Worm (Caenorhabditis elegans) whole organism, mixed stage, embryonic: ENCODE data around the gene W05E10.1.
A peak's percentile ranks its signal among the peaks of the same experiment; 100 is the strongest.

Experiments used
- M03D4.4 ChIP-seq: sonication (generic microtip); optimal IDR thresholded peaks from 2 replicates; lab custom pipeline; 2017; ENCODE audit warnings: mild to moderate bottlenecking, missing genetic modification characterization, missing compliant biosample characterization
- blmp-1 ChIP-seq: fragments of 150-350 bp; optimal IDR thresholded peaks from 2 replicates; lab custom pipeline; 2014; ENCODE audit warnings: missing biosample characterization, missing genetic modification characterization
- ceh-39 ChIP-seq: fragments of 150-350 bp; optimal IDR thresholded peaks from 2 replicates; lab custom pipeline; 2014; ENCODE audit warnings: missing biosample characterization, missing genetic modification characterization
- ceh-43 ChIP-seq: fragments of 200-800 bp; sonication (Bioruptor generic); optimal IDR thresholded peaks from 2 replicates; lab custom pipeline; 2018; ENCODE audit warnings: mild to moderate bottlenecking, missing genetic modification characterization, moderate library complexity, missing compliant biosample characterization
- ceh-83 ChIP-seq: fragments of 200-800 bp; sonication (Bioruptor generic); optimal IDR thresholded peaks from 2 replicates; lab custom pipeline; 2018; ENCODE audit warnings: mild to moderate bottlenecking, missing genetic modification characterization, missing compliant biosample characterization
- ces-1 ChIP-seq: fragments of 150-350 bp; optimal IDR thresholded peaks from 2 replicates; lab custom pipeline; 2014; ENCODE audit warnings: missing biosample characterization, missing genetic modification reagents, missing genetic modification characterization
- cnd-1 ChIP-seq: fragments of 200-800 bp; sonication (Bioruptor generic); optimal IDR thresholded peaks from 2 replicates; lab custom pipeline; 2018; ENCODE audit warnings: mild to moderate bottlenecking, missing genetic modification characterization, missing compliant biosample characterization
- elt-1 ChIP-seq: sonication (generic microtip); optimal IDR thresholded peaks from 2 replicates; lab custom pipeline; 2017; ENCODE audit warnings: missing genetic modification characterization, mild to moderate bottlenecking, missing compliant biosample characterization, antibody characterized with exemption, moderate library complexity, borderline replicate concordance; ENCODE audit not compliant: insufficient read depth
- elt-3 ChIP-seq: fragments of 150-350 bp; optimal IDR thresholded peaks from 2 replicates; lab custom pipeline; 2014; ENCODE audit warnings: missing biosample characterization, missing genetic modification characterization
- flh-1 ChIP-seq: fragments of 200-800 bp; sonication (Bioruptor generic); optimal IDR thresholded peaks from 2 replicates; lab custom pipeline; 2018; ENCODE audit warnings: mild to moderate bottlenecking, missing genetic modification characterization, moderate library complexity, missing compliant biosample characterization
- hlh-1 ChIP-seq: fragments of 150-350 bp; optimal IDR thresholded peaks from 2 replicates; lab custom pipeline; 2014; ENCODE audit warnings: missing biosample characterization, missing genetic modification reagents, missing genetic modification characterization
- lin-13 ChIP-seq: fragments of 150-350 bp; optimal IDR thresholded peaks from 2 replicates; lab custom pipeline; 2014; ENCODE audit warnings: missing biosample characterization, missing genetic modification characterization
- lin-32 ChIP-seq: fragments of 200-800 bp; sonication (Bioruptor generic); optimal IDR thresholded peaks from 2 replicates; lab custom pipeline; 2018; ENCODE audit warnings: mild to moderate bottlenecking, missing genetic modification characterization, missing compliant biosample characterization
- lsy-2 ChIP-seq: fragments of 150-350 bp; optimal IDR thresholded peaks from 2 replicates; lab custom pipeline; 2014; ENCODE audit warnings: missing biosample characterization, missing genetic modification characterization
- mab-5 ChIP-seq: fragments of 150-350 bp; optimal IDR thresholded peaks from 2 replicates; lab custom pipeline; 2014; ENCODE audit warnings: missing biosample characterization, missing genetic modification characterization
- mep-1 ChIP-seq: fragments of 150-350 bp; optimal IDR thresholded peaks from 2 replicates; lab custom pipeline; 2017; ENCODE audit warnings: missing biosample characterization, missing genetic modification reagents, missing genetic modification characterization, inconsistent platforms
- mls-2 ChIP-seq: sonication (generic microtip); optimal IDR thresholded peaks from 2 replicates; lab custom pipeline; 2016; ENCODE audit warnings: mild to moderate bottlenecking, missing genetic modification characterization, moderate library complexity, missing compliant biosample characterization
- nhr-12 ChIP-seq: fragments of 150-350 bp; optimal IDR thresholded peaks from 2 replicates; lab custom pipeline; 2014; ENCODE audit warnings: missing biosample characterization, missing genetic modification characterization
- nhr-2 ChIP-seq: fragments of 150-350 bp; optimal IDR thresholded peaks from 2 replicates; lab custom pipeline; 2014; ENCODE audit warnings: missing biosample characterization, missing genetic modification characterization
- nhr-237 ChIP-seq: fragments of 150-350 bp; optimal IDR thresholded peaks from 2 replicates; lab custom pipeline; 2014; ENCODE audit warnings: missing biosample characterization, missing genetic modification characterization
- nhr-28 ChIP-seq: fragments of 150-350 bp; optimal IDR thresholded peaks from 2 replicates; lab custom pipeline; 2014; ENCODE audit warnings: missing biosample characterization, missing genetic modification characterization
- nhr-76 ChIP-seq: sonication (generic microtip); optimal IDR thresholded peaks from 2 replicates; lab custom pipeline; 2017; ENCODE audit warnings: missing biosample characterization, missing genetic modification characterization
- pha-4 ChIP-seq: fragments of 150-350 bp; optimal IDR thresholded peaks from 2 replicates; lab custom pipeline; 2018; ENCODE audit warnings: missing biosample characterization, missing genetic modification reagents, missing genetic modification characterization
- sem-2 ChIP-seq: fragments of 200-800 bp; sonication (Bioruptor generic); optimal IDR thresholded peaks from 2 replicates; lab custom pipeline; 2018; ENCODE audit warnings: mild to moderate bottlenecking, missing genetic modification characterization, missing compliant biosample characterization
- snpc-4 ChIP-seq: fragments of 150-350 bp; optimal IDR thresholded peaks from 2 replicates; lab custom pipeline; 2014; ENCODE audit warnings: missing biosample characterization, missing genetic modification characterization
- sptf-1 ChIP-seq: sonication (generic microtip); optimal IDR thresholded peaks from 2 replicates; lab custom pipeline; 2017; ENCODE audit warnings: mild to moderate bottlenecking, missing genetic modification characterization, moderate library complexity, missing compliant biosample characterization
- unc-120 ChIP-seq: sonication (generic microtip); optimal IDR thresholded peaks from 2 replicates; lab custom pipeline; 2017; ENCODE audit warnings: missing genetic modification characterization, missing compliant biosample characterization; ENCODE audit not compliant: poor library complexity, severe bottlenecking
- unc-39 ChIP-seq: fragments of 150-350 bp; optimal IDR thresholded peaks from 2 replicates; lab custom pipeline; 2014; ENCODE audit warnings: missing biosample characterization, missing genetic modification characterization
- zip-8 ChIP-seq: fragments of 150-350 bp; optimal IDR thresholded peaks from 2 replicates; lab custom pipeline; 2014; ENCODE audit warnings: missing biosample characterization, missing genetic modification characterization

The W05E10.1 gene

ce11 chrV:11715797-11716196 is 24.3 kb upstream of the W05E10.1 start, which contains the start of gene tre-3:
TSS of gene tre-3 (minus strand) at chrV:11715903.
- TF ChIP-seq lin-13 (tag; lab: Kevin White, UChicago) (no peak), elt-1 (tag; lab: Kevin White, UChicago) (no peak), mep-1 (tag; lab: Kevin White, UChicago) (no peak), nhr-237 (tag; lab: Kevin White, UChicago) (no peak), flh-1 (GFP tag; lab: Kevin White, UChicago) (no peak), nhr-76 (tag; lab: Kevin White, UChicago) (no peak), mls-2 (no peak), unc-120 (tag; lab: Kevin White, UChicago) (no peak), nhr-28 (tag; lab: Kevin White, UChicago) (no peak)

- peak; percentile 50 for TF ChIP-seq ces-1 (GFP tag; lab: Kevin White, UChicago)
- no peak for TF ChIP-seq mab-5
- TF ChIP-seq, all 35 proteins: peak for 1
These were observed 20.3 kb upstream of the W05E10.1 start for ce11 chrV:11711751-11712150.

DNA sequence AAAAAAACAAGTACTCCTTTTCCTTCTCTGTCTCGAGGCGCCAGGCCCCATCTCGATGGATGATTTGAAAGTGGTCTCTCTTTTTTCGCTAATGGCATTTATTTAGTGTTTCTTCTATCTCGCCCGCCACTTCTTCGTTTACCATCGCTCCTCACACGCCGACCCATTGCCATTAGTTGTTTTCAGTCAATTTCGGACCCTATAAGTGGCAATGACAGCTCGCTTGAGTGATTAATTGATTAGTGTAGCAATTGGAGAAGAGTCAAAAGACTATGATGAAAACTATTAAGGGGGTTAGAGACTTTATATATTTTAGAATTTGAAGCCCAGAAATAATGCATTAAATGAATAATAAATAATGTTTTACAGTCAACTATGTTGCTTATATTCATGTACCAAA is 14.9 kb upstream of the W05E10.1 start:
- TF ChIP-seq lin-13 (tag; lab: Kevin White, UChicago) (no peak), cnd-1 (tag; lab: Kevin White, UChicago) (no peak), sem-2 (GFP tag; lab: Kevin White, UChicago) (no peak), nhr-12 (tag; lab: Kevin White, UChicago) (no peak), nhr-28 (tag; lab: Kevin White, UChicago) (no peak), M03D4.4 (tag; lab: Kevin White, UChicago) (no peak), nhr-76 (tag; lab: Kevin White, UChicago) (no peak), elt-3 (tag; lab: Kevin White, UChicago) (no peak), nhr-2 (tag; lab: Kevin White, UChicago) (no peak), unc-39 (tag; lab: Kevin White, UChicago) (no peak), ceh-43 (GFP tag; lab: Kevin White, UChicago) (no peak), lsy-2 (tag; lab: Kevin White, UChicago) (no peak), sptf-1 (tag; lab: Kevin White, UChicago) (no peak), zip-8 (no peak), mep-1 (tag; lab: Kevin White, UChicago) (no peak), elt-1 (tag; lab: Kevin White, UChicago) (no peak), ceh-83 (GFP tag; lab: Kevin White, UChicago) (no peak)
- TF ChIP-seq, all 35 proteins: peak for 0

DNA sequence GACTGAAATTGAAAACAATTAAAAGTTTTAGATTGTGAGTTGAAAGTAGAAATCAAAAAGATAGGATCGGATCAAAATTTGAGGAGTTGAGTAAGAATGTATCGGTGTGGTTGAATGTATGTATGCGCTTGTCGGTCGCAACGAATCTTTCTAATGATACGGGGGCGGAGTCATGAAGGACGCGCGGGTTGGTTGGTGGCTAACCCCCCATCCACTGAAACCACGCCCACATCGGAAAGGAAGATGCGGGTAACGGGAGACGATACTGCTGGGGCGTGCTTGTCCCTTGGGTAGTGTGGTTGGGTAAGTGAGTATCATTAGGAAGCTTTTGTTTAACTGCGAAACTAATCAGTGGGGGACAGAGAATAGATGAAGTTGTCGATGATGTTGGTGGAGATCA is 13.9 kb upstream of the W05E10.1 start, which contains the start of gene ceh-32:
TSS of gene ceh-32 (minus strand) at position 2 of the 400 bp plus-strand sequence.
- no peak for TF ChIP-seq snpc-4 (tag; lab: Kevin White, UChicago)
- no peak for TF ChIP-seq mls-2
- TF ChIP-seq ceh-39 (tag; lab: Kevin White, UChicago) = no peak
- TF ChIP-seq mab-5 = no peak
- no peak for TF ChIP-seq elt-1 (tag; lab: Kevin White, UChicago)
- no peak for TF ChIP-seq flh-1 (GFP tag; lab: Kevin White, UChicago)
- TF ChIP-seq nhr-237 (tag; lab: Kevin White, UChicago) = no peak
- TF ChIP-seq ceh-83 (GFP tag; lab: Kevin White, UChicago) = no peak
- no peak for TF ChIP-seq M03D4.4 (tag; lab: Kevin White, UChicago)
- no peak for TF ChIP-seq nhr-2 (tag; lab: Kevin White, UChicago)
- no peak for TF ChIP-seq lin-32 (GFP tag; lab: Kevin White, UChicago)
- no peak for TF ChIP-seq pha-4
- TF ChIP-seq cnd-1 (tag; lab: Kevin White, UChicago) = no peak

DNA sequence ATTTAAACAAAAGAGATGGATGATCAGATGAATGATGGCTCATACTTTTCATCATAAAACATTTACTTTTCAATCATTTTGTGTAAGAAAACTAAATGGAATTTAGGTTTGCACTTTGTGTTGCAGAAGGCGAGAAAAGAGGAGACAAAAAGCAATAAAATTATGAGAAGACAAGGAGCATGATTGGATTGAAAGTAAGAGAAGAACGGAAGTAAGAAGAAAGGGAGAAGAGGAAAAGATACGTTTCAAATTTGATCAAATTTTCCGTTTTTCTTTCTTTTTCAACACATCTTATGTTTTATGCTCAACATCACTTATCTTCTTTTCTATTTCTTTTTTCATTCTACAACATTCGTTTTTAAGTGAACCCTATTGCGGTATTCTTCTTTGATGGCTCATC is 13.2 kb upstream of the W05E10.1 start:
- TF ChIP-seq ces-1 (GFP tag; lab: Kevin White, UChicago) (peak; percentile 81), blmp-1 (tag; lab: Kevin White, UChicago) (no peak)

- TF ChIP-seq hlh-1 (no peak), ces-1 (GFP tag; lab: Kevin White, UChicago) (peak; percentile 84)
These were observed 6.0 kb upstream of the W05E10.1 start for ce11 chrV:11697482-11697881.
